Worm (Caenorhabditis elegans): ENCODE measurements around the gene C08B6.8.

The C08B6.8 gene

ce11 chrV:10090461-10090860, 44.0 kb upstream of the C08B6.8 start, which contains the start of gene R04B5.7:
Gene R04B5.7, minus strand, starts transcription at chrV:10090561.
- TF ChIP-seq let-526 (GFP tag; IDR thresholded peaks at IDR 0.05), result no peak
- no peak for TF ChIP-seq ceh-27 (GFP tag; optimal IDR thresholded peaks at IDR 0.05)
- no peak for TF ChIP-seq die-1 (tag; optimal IDR thresholded peaks at IDR 0.05)
- TF ChIP-seq F39B2.1 (GFP tag; IDR thresholded peaks at IDR 0.05), result no peak

ce11 chrV:10091152-10091551, 43.3 kb upstream of the C08B6.8 start, which contains the start of gene R04B5.11:
Gene R04B5.11, minus strand, starts transcription at chrV:10091252.
- no peak for TF ChIP-seq snpc-1.3 (tag; optimal IDR thresholded peaks at IDR 0.05; ENCODE audit: insufficient read depth)
- no peak for TF ChIP-seq bed-2 (GFP tag; IDR thresholded peaks at IDR 0.05)
- TF ChIP-seq nhr-90 (tag; optimal IDR thresholded peaks at IDR 0.05), result no peak
- TF ChIP-seq ztf-25 (GFP tag; IDR thresholded peaks at IDR 0.05), result no peak
- no peak for TF ChIP-seq attf-6 (GFP tag; IDR thresholded peaks at IDR 0.05)
- TF ChIP-seq hsf-1 (GFP tag; IDR thresholded peaks at IDR 0.05), result no peak
- no peak for TF ChIP-seq Y56A3A.18 (GFP tag; IDR thresholded peaks at IDR 0.05)
- no peak for TF ChIP-seq lir-1 (GFP tag; conservative IDR thresholded peaks at IDR 0.05)
- TF ChIP-seq madf-8 (GFP tag; conservative IDR thresholded peaks at IDR 0.05), result no peak
- no peak for TF ChIP-seq rpc-1 (optimal IDR thresholded peaks at IDR 0.05)
- TF ChIP-seq rpc-1 (tag; optimal IDR thresholded peaks at IDR 0.05), result no peak
- no peak for TF ChIP-seq mel-28 (tag; optimal IDR thresholded peaks at IDR 0.05; ENCODE audit: borderline replicate concordance)
- no peak for TF ChIP-seq hmg-20 (GFP tag; IDR thresholded peaks at IDR 0.05)
- TF ChIP-seq athp-1 (tag; optimal IDR thresholded peaks at IDR 0.05), result no peak

- TF ChIP-seq mxl-1 (tag; optimal IDR thresholded peaks at IDR 0.05) (no peak), dpl-1 (GFP tag; optimal IDR thresholded peaks at IDR 0.05) (no peak), hlh-12 (tag; optimal IDR thresholded peaks at IDR 0.05) (no peak), chd-7 (tag; optimal IDR thresholded peaks at IDR 0.05) (no peak), hmg-1.2 (GFP tag; IDR thresholded peaks at IDR 0.05) (no peak), lsy-27 (tag; optimal IDR thresholded peaks at IDR 0.05; ENCODE audit: borderline replicate concordance, insufficient read depth) (no peak), somi-1 (GFP tag; optimal IDR thresholded peaks at IDR 0.05) (no peak), dpff-1 (tag; optimal IDR thresholded peaks at IDR 0.05) (no peak), tbx-9 (tag; optimal IDR thresholded peaks at IDR 0.05; ENCODE audit: borderline replicate concordance) (no peak), egl-18 (GFP tag; IDR thresholded peaks at IDR 0.05) (no peak), lin-26 (GFP tag; IDR thresholded peaks at IDR 0.05) (no peak)
Observed at ce11 chrV:10094374-10094773, 40.1 kb upstream of the C08B6.8 start, which contains the start of gene srd-49. Gene srd-49, plus strand, starts transcription at chrV:10094674.

DNA sequence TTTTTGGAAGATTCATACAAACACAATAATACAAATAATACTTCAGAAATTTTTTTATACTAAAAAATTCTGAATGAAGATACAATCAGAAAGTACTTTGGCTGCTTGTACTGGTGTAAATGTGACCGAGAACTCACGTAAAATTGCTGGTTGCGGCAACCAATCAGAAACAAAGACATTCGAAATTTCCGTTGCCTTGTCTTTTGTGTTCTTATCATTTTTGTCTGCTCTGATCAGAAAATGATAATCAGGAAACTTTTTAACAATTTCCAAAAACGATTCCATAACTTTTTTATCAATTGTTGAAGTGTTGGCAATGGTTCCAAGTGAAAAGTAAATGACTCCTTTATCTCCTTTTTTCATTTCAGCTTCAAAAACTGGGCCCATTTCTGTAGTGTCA, 37.5 kb upstream of the C08B6.8 start:
- no peak for TF ChIP-seq K11D2.4 (GFP tag; IDR thresholded peaks at IDR 0.05)
- TF ChIP-seq attf-3 (GFP tag; conservative IDR thresholded peaks at IDR 0.05), result no peak
- TF ChIP-seq nhr-80 (tag; optimal IDR thresholded peaks at IDR 0.05), result peak; percentile 62
- TF ChIP-seq nfyb-1 (GFP tag; IDR thresholded peaks at IDR 0.05), result no peak

DNA sequence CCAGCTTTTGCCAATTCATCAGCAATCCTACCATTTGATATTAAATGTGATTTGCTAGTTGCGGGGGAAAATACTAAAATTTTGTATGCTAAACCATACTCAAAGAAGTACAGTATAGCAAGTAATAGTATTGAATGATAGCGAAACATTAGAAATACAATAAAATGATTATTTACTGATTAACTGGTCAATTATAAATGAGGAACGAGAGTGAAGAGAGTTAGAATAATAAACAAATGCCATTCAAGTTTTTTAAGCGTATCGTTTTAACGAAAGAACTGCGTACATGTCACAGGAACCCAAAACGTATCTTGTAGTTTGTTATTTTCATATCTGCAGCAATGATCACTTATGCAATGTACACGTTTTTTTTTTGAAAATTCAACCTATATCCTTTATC, 36.0 kb upstream of the C08B6.8 start, which contains the start of gene ugt-47:
TSS of gene ugt-47 (minus strand) at position 169 of the 400 bp plus-strand sequence.
- TF ChIP-seq pbrm-1 (GFP tag; IDR thresholded peaks at IDR 0.05) (no peak), egl-18 (GFP tag; IDR thresholded peaks at IDR 0.05) (no peak), madf-6 (GFP tag; IDR thresholded peaks at IDR 0.05) (no peak), ztf-28 (GFP tag; IDR thresholded peaks at IDR 0.05) (no peak), let-526 (GFP tag; IDR thresholded peaks at IDR 0.05) (no peak), madf-3 (GFP tag; IDR thresholded peaks at IDR 0.05) (no peak), repo-1 (tag; optimal IDR thresholded peaks at IDR 0.05) (no peak), tbx-9 (tag; optimal IDR thresholded peaks at IDR 0.05; ENCODE audit: borderline replicate concordance) (no peak), nhr-179 (tag; optimal IDR thresholded peaks at IDR 0.05) (no peak), lin-35 (GFP tag; optimal IDR thresholded peaks at IDR 0.05) (no peak), nhr-80 (tag; optimal IDR thresholded peaks at IDR 0.05) (peak; percentile 52), snpc-1.3 (tag; optimal IDR thresholded peaks at IDR 0.05; ENCODE audit: insufficient read depth) (no peak), ceh-27 (GFP tag; optimal IDR thresholded peaks at IDR 0.05) (no peak), unc-62 (GFP tag; optimal IDR thresholded peaks at IDR 0.05) (peak; percentile 14), T26A5.8 (tag; optimal IDR thresholded peaks at IDR 0.05) (no peak)

Data from whole organism, young adult.